Worm (Caenorhabditis elegans): ENCODE measurements around the gene rfc-1.

Gene rfc-1

ce11 chrV:14685435-14686058 lies 39.8 kb upstream of the rfc-1 start, which contains the start of gene C47E8.4:
C47E8.4 (minus strand) TSS chrV:14685485.
- no peak for TF ChIP-seq aly-2 (tag; optimal IDR thresholded peaks at IDR 0.05)
- no peak for TF ChIP-seq ztf-11 (tag; optimal IDR thresholded peaks at IDR 0.05)
- peak; percentile 79 for TF ChIP-seq elt-2 (tag; optimal IDR thresholded peaks at IDR 0.05)
- peak; percentile 39 for TF ChIP-seq ZK546.5 (tag; optimal IDR thresholded peaks at IDR 0.05)
- TF ChIP-seq elt-3 (tag; optimal IDR thresholded peaks at IDR 0.05): peak in 1 of 3 experiments; percentile 52
- peak; percentile 30 for TF ChIP-seq nhr-237 (tag; optimal IDR thresholded peaks at IDR 0.05)
- peak; percentile 67 for TF ChIP-seq fos-1 (tag; optimal IDR thresholded peaks at IDR 0.05)
- TF ChIP-seq hmg-11 (tag; optimal IDR thresholded peaks at IDR 0.05): peak; percentile 83
- peak; percentile 84 for TF ChIP-seq skn-1 (tag; optimal IDR thresholded peaks at IDR 0.05)
- TF ChIP-seq zag-1 (tag; optimal IDR thresholded peaks at IDR 0.05): peak; percentile 66
- peak; percentile 89 for TF ChIP-seq R02D3.7 (tag; optimal IDR thresholded peaks at IDR 0.05)
- peak; percentile 98 for TF ChIP-seq nhr-43 (tag; optimal IDR thresholded peaks at IDR 0.05; ENCODE audit: poor library complexity, severe bottlenecking)
- TF ChIP-seq ztf-4 (tag; optimal IDR thresholded peaks at IDR 0.05): peak; percentile 93
- peak; percentile 72 for TF ChIP-seq ceh-82 (tag; optimal IDR thresholded peaks at IDR 0.05)
- peak; percentile 86 for TF ChIP-seq pqm-1 (tag; optimal IDR thresholded peaks at IDR 0.05)
- peak; percentile 87 for TF ChIP-seq unc-62 (GFP tag; optimal IDR thresholded peaks at IDR 0.05)
- peak; percentile 98 for TF ChIP-seq fkh-10 (GFP tag; optimal IDR thresholded peaks at IDR 0.05)
- TF ChIP-seq snpc-4 (tag; optimal IDR thresholded peaks at IDR 0.05): peak; percentile 90
- TF ChIP-seq lin-39 (tag; optimal IDR thresholded peaks at IDR 0.05): peak; percentile 93
- peak; percentile 19 for TF ChIP-seq nhr-67 (tag; optimal IDR thresholded peaks at IDR 0.05)
- TF ChIP-seq nhr-25 (tag; optimal IDR thresholded peaks at IDR 0.05): peak; percentile 98
- TF ChIP-seq egl-27 (tag; optimal IDR thresholded peaks at IDR 0.05): peak; percentile 84
- TF ChIP-seq ceh-9 (tag; optimal IDR thresholded peaks at IDR 0.05): no peak
- no peak for TF ChIP-seq mml-1 (tag; optimal IDR thresholded peaks at IDR 0.05)
- TF ChIP-seq daf-12 (tag; optimal IDR thresholded peaks at IDR 0.05): peak; percentile 57
- TF ChIP-seq unc-39 (tag; optimal IDR thresholded peaks at IDR 0.05): no peak
- peak; percentile 80 for TF ChIP-seq elt-1 (tag; optimal IDR thresholded peaks at IDR 0.05)
- TF ChIP-seq mdl-1 (tag; optimal IDR thresholded peaks at IDR 0.05): no peak
- peak; percentile 93 for TF ChIP-seq nhr-11 (tag; optimal IDR thresholded peaks at IDR 0.05)
- TF ChIP-seq egl-5 (tag; optimal IDR thresholded peaks at IDR 0.05): peak; percentile 94
- TF ChIP-seq ama-1 (optimal IDR thresholded peaks at IDR 0.05): peak; percentile 91
- TF ChIP-seq eor-1 (tag; optimal IDR thresholded peaks at IDR 0.05): peak in 1 of 2 experiments; percentile 82
- TF ChIP-seq nhr-28 (tag; optimal IDR thresholded peaks at IDR 0.05): peak; percentile 61
- TF ChIP-seq nhr-12 (tag; optimal IDR thresholded peaks at IDR 0.05): no peak
- no peak for TF ChIP-seq sea-2 (GFP tag; optimal IDR thresholded peaks at IDR 0.05)
- peak; percentile 93 for TF ChIP-seq ceh-28 (tag; optimal IDR thresholded peaks at IDR 0.05)
- TF ChIP-seq lsy-12 (tag; optimal IDR thresholded peaks at IDR 0.05): peak; percentile 99
- TF ChIP-seq nhr-76 (tag; optimal IDR thresholded peaks at IDR 0.05): peak; percentile 66
- TF ChIP-seq ceh-16 (tag; optimal IDR thresholded peaks at IDR 0.05): no peak
- TF ChIP-seq jun-1 (tag; optimal IDR thresholded peaks at IDR 0.05): peak; percentile 98
- no peak for TF ChIP-seq fkh-2 (tag; optimal IDR thresholded peaks at IDR 0.05)
- TF ChIP-seq pha-4 (tag; optimal IDR thresholded peaks at IDR 0.05): peak; percentile 98
- TF ChIP-seq nfya-1 (tag; optimal IDR thresholded peaks at IDR 0.05; ENCODE audit: insufficient read depth): peak; percentile 100
- TF ChIP-seq nhr-77 (tag; optimal IDR thresholded peaks at IDR 0.05): peak; percentile 89
- TF ChIP-seq nhr-23 (tag; optimal IDR thresholded peaks at IDR 0.05): peak; percentile 98
- TF ChIP-seq tbx-2 (tag; optimal IDR thresholded peaks at IDR 0.05): peak; percentile 95
- peak; percentile 100 for TF ChIP-seq lin-15B (tag; optimal IDR thresholded peaks at IDR 0.05)

Data from whole organism, L3 larva.